Worm (Caenorhabditis elegans) whole organism, late embryonic: Measurements from ENCODE around the gene ipla-5.
A peak's percentile ranks its signal among the peaks of the same experiment; 100 is the strongest.

Source experiments
- F13H6.1 ChIP-seq: sonication (generic microtip); optimal IDR thresholded peaks from 2 replicates; lab custom pipeline; 2016; ENCODE audit warnings: missing genetic modification characterization, missing compliant biosample characterization
- K02D7.2 ChIP-seq: sonication (generic microtip); optimal IDR thresholded peaks from 2 replicates; lab custom pipeline; 2017; ENCODE audit warnings: mild to moderate bottlenecking, missing genetic modification characterization, missing compliant biosample characterization
- Y22D7AL.16 ChIP-seq: sonication (generic microtip); optimal IDR thresholded peaks from 2 replicates; lab custom pipeline; 2016; ENCODE audit warnings: missing genetic modification characterization, missing compliant biosample characterization
- ceh-14 ChIP-seq: sonication (generic microtip); optimal IDR thresholded peaks from 2 replicates; lab custom pipeline; 2016; ENCODE audit warnings: missing genotype, missing genetic modification characterization, missing compliant biosample characterization
- ceh-18 ChIP-seq: sonication (generic microtip); optimal IDR thresholded peaks from 2 replicates; lab custom pipeline; 2016; ENCODE audit warnings: missing genetic modification characterization, missing compliant biosample characterization
- ceh-19 ChIP-seq: fragments of 200-800 bp; sonication (Bioruptor generic); optimal IDR thresholded peaks from 2 replicates; lab custom pipeline; 2018; ENCODE audit warnings: mild to moderate bottlenecking, missing genetic modification characterization, missing compliant biosample characterization
- ceh-24 ChIP-seq: sonication (generic microtip); optimal IDR thresholded peaks from 2 replicates; lab custom pipeline; 2016; ENCODE audit warnings: mild to moderate bottlenecking, missing genetic modification characterization, missing compliant biosample characterization
- ceh-30 ChIP-seq: fragments of 150-350 bp; optimal IDR thresholded peaks from 2 replicates; lab custom pipeline; 2014; ENCODE audit warnings: missing biosample characterization, missing genetic modification characterization
- ceh-34 ChIP-seq: sonication (generic microtip); optimal IDR thresholded peaks from 2 replicates; lab custom pipeline; 2016; ENCODE audit warnings: mild to moderate bottlenecking, missing genetic modification characterization, missing compliant biosample characterization
- ceh-48 ChIP-seq: sonication (generic microtip); optimal IDR thresholded peaks from 2 replicates; lab custom pipeline; 2016; ENCODE audit warnings: missing genetic modification characterization, inconsistent platforms, missing compliant biosample characterization
- dmd-4 ChIP-seq: sonication (generic microtip); optimal IDR thresholded peaks from 2 replicates; lab custom pipeline; 2016; ENCODE audit warnings: borderline replicate concordance, missing genetic modification characterization, missing compliant biosample characterization
- elt-2 ChIP-seq: sonication (generic microtip); optimal IDR thresholded peaks from 2 replicates; lab custom pipeline; 2016; ENCODE audit warnings: missing genetic modification reagents, missing genetic modification characterization, missing compliant biosample characterization
- elt-4 ChIP-seq: sonication (generic microtip); optimal IDR thresholded peaks from 2 replicates; lab custom pipeline; 2016; ENCODE audit warnings: missing genetic modification characterization, missing compliant biosample characterization
- ets-4 ChIP-seq: sonication (generic microtip); optimal IDR thresholded peaks from 2 replicates; lab custom pipeline; 2016; ENCODE audit warnings: missing genetic modification characterization, missing compliant biosample characterization
- fax-1 ChIP-seq: sonication (generic microtip); optimal IDR thresholded peaks from 2 replicates; lab custom pipeline; 2016; ENCODE audit warnings: missing genotype, missing genetic modification characterization, missing compliant biosample characterization
- fkh-10 ChIP-seq: fragments of 150-350 bp; optimal IDR thresholded peaks from 2 replicates; lab custom pipeline; 2014; ENCODE audit warnings: missing biosample characterization, missing genetic modification reagents, missing genetic modification characterization
- fkh-6 ChIP-seq: sonication (generic microtip); optimal IDR thresholded peaks from 2 replicates; lab custom pipeline; 2016; ENCODE audit warnings: missing genetic modification characterization, missing compliant biosample characterization
- gmeb-2 ChIP-seq: sonication (generic microtip); optimal IDR thresholded peaks from 2 replicates; lab custom pipeline; 2016; ENCODE audit warnings: missing genetic modification characterization, inconsistent platforms, missing compliant biosample characterization
- hlh-6 ChIP-seq: sonication (generic microtip); optimal IDR thresholded peaks from 2 replicates; lab custom pipeline; 2016; ENCODE audit warnings: missing genotype, missing genetic modification characterization, missing compliant biosample characterization
- hlh-8 ChIP-seq: sonication (generic microtip); optimal IDR thresholded peaks from 2 replicates; lab custom pipeline; 2016; ENCODE audit warnings: missing genotype, missing genetic modification characterization, missing compliant biosample characterization
- lim-6 ChIP-seq: sonication (generic microtip); optimal IDR thresholded peaks from 2 replicates; lab custom pipeline; 2016; ENCODE audit warnings: missing genetic modification characterization, missing compliant biosample characterization
- lin-11 ChIP-seq: fragments of 200-800 bp; sonication (Bioruptor generic); optimal IDR thresholded peaks from 2 replicates; lab custom pipeline; 2018; ENCODE audit warnings: mild to moderate bottlenecking, missing genetic modification characterization, missing compliant biosample characterization
- nhr-232 ChIP-seq: sonication (generic microtip); optimal IDR thresholded peaks from 2 replicates; lab custom pipeline; 2016; ENCODE audit warnings: missing genetic modification characterization, missing compliant biosample characterization
- npax-4 ChIP-seq: sonication (generic microtip); optimal IDR thresholded peaks from 2 replicates; lab custom pipeline; 2016; ENCODE audit warnings: missing genetic modification characterization, missing compliant biosample characterization
- pat-9 ChIP-seq: fragments of 200-800 bp; sonication (Bioruptor generic); optimal IDR thresholded peaks from 2 replicates; lab custom pipeline; 2018; ENCODE audit warnings: mild to moderate bottlenecking, missing genetic modification characterization, moderate library complexity, missing compliant biosample characterization
- pha-2 ChIP-seq: sonication (generic microtip); optimal IDR thresholded peaks from 2 replicates; lab custom pipeline; 2017; ENCODE audit warnings: mild to moderate bottlenecking, missing genetic modification characterization, missing compliant biosample characterization
- pqm-1 ChIP-seq: sonication (generic microtip); optimal IDR thresholded peaks from 2 replicates; lab custom pipeline; 2016; ENCODE audit warnings: missing genetic modification characterization, missing compliant biosample characterization
- ref-2 ChIP-seq: sonication (generic microtip); optimal IDR thresholded peaks from 2 replicates; lab custom pipeline; 2016; ENCODE audit warnings: missing genetic modification characterization, missing compliant biosample characterization
- sdc-2 ChIP-seq: sonication (generic microtip); optimal IDR thresholded peaks from 2 replicates; lab custom pipeline; 2016; ENCODE audit warnings: missing genotype, missing genetic modification characterization, missing compliant biosample characterization
- sox-4 ChIP-seq: sonication (generic microtip); optimal IDR thresholded peaks from 2 replicates; lab custom pipeline; 2017; ENCODE audit warnings: mild to moderate bottlenecking, missing genetic modification characterization, inconsistent platforms, missing compliant biosample characterization
- syd-9 ChIP-seq: sonication (generic microtip); optimal IDR thresholded peaks from 2 replicates; lab custom pipeline; 2016; ENCODE audit warnings: mild to moderate bottlenecking, missing genetic modification characterization, moderate library complexity, missing compliant biosample characterization
- tbx-2 ChIP-seq: sonication (generic microtip); optimal IDR thresholded peaks from 2 replicates; lab custom pipeline; 2016; ENCODE audit warnings: missing genetic modification characterization, missing compliant biosample characterization
- unc-3 ChIP-seq, 2 experiments: fragments of 200-800 bp in 1 of 2; sonication (Bioruptor generic) in 1 of 2; sonication (generic microtip) in 1 of 2; conservative IDR thresholded peaks in 1 of 2; optimal IDR thresholded peaks in 1 of 2; 2 replicates each; pipeline versions ENCODE4 v1.3.6 to Lab custom; 2016 to 2022; ENCODE audit warnings: missing compliant biosample characterization in 2 of 2, missing genetic modification characterization in 2 of 2, missing genetic modification reagents in 1 of 2
- unc-42 ChIP-seq: sonication (generic microtip); optimal IDR thresholded peaks from 2 replicates; lab custom pipeline; 2016; ENCODE audit warnings: missing genotype, missing genetic modification characterization, missing compliant biosample characterization
- zip-5 ChIP-seq: sonication (generic microtip); optimal IDR thresholded peaks from 2 replicates; lab custom pipeline; 2016; ENCODE audit warnings: missing genetic modification characterization, missing compliant biosample characterization

Gene ipla-5

DNA sequence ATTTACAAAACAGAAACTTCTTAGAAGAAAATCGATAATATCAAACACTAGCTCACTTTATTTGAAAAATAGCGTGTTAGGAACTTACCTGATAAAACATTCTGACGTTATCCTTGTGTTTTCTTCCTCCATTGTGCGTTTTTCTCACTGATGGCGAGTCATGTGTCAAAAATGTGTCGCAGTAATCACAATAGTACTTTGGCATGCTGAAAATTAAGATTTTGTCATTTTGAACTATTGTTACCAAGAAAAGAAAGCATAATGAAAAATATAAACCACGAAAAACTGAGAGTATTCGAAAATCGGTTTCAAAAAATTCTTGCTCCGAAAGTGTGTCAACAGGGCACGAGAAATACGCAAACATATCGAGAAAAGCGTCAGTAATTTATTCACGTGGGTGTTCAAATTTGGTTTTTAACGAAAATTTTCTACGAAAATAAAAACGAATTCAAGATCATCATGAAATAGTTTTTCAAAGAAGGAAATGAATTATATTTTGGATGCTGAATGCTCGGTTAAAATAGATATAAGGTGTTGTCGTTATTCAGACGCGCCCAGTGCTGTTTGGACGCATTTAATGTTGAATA lies 27.3 kb upstream of the ipla-5 start, which contains the start of gene snrp-3 (continued):
- peak; percentile 12 for TF ChIP-seq elt-2 (tag; lab: Kevin White, UChicago)
- no peak for TF ChIP-seq ceh-19 (GFP tag; lab: Kevin White, UChicago)
- no peak for TF ChIP-seq ceh-30 (tag; lab: Kevin White, UChicago)
- TF ChIP-seq lim-6 (tag; lab: Kevin White, UChicago): no peak
- TF ChIP-seq elt-4: no peak
- no peak for TF ChIP-seq pha-2
- TF ChIP-seq unc-42 (tag; lab: Kevin White, UChicago): peak; percentile 56
- TF ChIP-seq sdc-2 (tag; lab: Kevin White, UChicago): no peak
- TF ChIP-seq ceh-34 (tag; lab: Kevin White, UChicago): peak; percentile 9
- TF ChIP-seq ceh-18 (tag; lab: Kevin White, UChicago): peak; percentile 60
- TF ChIP-seq ceh-24 (tag; lab: Kevin White, UChicago): no peak
- no peak for TF ChIP-seq hlh-6
- TF ChIP-seq ceh-14 (tag; lab: Kevin White, UChicago): peak; percentile 12
- no peak for TF ChIP-seq lin-11 (tag; lab: Kevin White, UChicago)
- no peak for TF ChIP-seq fax-1 (tag; lab: Kevin White, UChicago)
- TF ChIP-seq tbx-2 (tag; lab: Kevin White, UChicago): peak; percentile 8
- no peak for TF ChIP-seq npax-4 (tag; lab: Kevin White, UChicago)
- TF ChIP-seq sox-4 (tag; lab: Kevin White, UChicago): no peak
- no peak for TF ChIP-seq K02D7.2
- TF ChIP-seq hlh-8 (tag; lab: Kevin White, UChicago): no peak

DNA sequence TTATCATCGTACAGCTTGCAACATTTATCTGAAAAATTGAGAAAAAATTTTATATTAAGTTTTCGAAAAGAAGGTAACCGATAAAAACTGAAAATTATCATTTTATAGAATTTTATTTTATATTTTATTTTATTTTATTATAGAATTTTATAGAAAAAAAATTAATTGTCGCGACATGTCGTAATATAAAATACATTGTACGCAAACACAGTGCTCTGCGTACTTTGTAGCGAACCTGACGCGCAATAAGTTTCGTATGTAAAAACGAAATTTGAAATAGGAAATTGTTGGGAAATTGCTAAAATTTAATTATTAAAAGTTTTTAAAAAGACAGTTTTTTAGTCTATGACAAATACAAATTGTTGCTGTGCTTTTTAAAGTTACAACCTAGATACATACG lies 23.6 kb upstream of the ipla-5 start, which contains the start of the genes hst-1 and ints-6:
Gene hst-1, minus strand, starts transcription at position 28 of the 400 bp plus-strand sequence.
Gene ints-6, plus strand, starts transcription at position 260 of the 400 bp plus-strand sequence.
- no peak for TF ChIP-seq ceh-48 (tag; lab: Kevin White, UChicago)
- TF ChIP-seq lim-6 (tag; lab: Kevin White, UChicago): no peak

DNA sequence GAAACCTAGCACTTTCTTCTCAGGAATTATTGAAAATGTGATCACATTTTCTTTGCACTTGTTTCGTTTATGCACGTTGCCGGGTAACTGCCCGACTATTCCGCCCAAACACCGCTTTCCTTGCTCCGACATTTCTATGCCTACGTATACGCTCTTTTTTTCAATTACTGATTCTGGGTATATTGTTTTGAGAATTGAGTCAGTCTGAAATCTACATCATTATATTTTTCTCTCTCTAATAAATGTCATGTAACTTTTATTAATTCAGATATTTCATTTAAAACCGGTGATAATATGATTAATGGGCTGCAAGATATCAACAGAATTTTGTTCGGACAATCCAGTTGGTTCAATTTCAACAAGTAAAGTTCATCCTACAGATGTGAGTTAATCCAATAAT lies 17.6 kb upstream of the ipla-5 start, which contains the start of gene ttll-11:
Gene ttll-11, plus strand, starts transcription at position 301 of the 400 bp plus-strand sequence.
- TF ChIP-seq Y22D7AL.16 (tag; lab: Kevin White, UChicago) (no peak), syd-9 (no peak), dmd-4 (no peak), hlh-8 (tag; lab: Kevin White, UChicago) (no peak), gmeb-2 (tag; lab: Kevin White, UChicago) (no peak), pqm-1 (tag; lab: Kevin White, UChicago) (no peak), fkh-10 (GFP tag; lab: Kevin White, UChicago) (no peak), sox-4 (tag; lab: Kevin White, UChicago) (no peak), ceh-14 (tag; lab: Kevin White, UChicago) (no peak)

DNA sequence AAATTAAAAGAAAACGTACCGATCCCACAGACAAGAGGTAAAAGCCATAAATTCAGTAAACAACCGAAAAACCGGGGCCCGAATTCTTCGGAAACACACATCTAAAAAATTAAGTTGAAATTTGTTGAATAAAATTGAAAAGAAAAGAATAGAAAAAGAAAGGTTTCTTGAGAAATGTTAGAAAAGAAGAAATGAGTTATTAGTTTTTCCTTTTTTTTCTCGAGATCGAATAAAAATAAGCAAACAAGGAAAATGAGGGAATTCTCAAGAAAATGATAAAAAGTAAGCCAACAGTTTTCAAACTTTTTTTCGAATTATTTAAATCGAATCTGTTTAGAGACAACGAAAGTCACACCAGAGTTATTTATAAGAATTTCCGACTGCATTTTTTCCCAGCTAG lies 9.5 kb upstream of the ipla-5 start, which contains the start of gene H23L24.4:
Gene H23L24.4, minus strand, starts transcription at position 101 of the 400 bp plus-strand sequence.
- TF ChIP-seq hlh-8 (tag; lab: Kevin White, UChicago): no peak
- no peak for TF ChIP-seq ceh-24 (tag; lab: Kevin White, UChicago)
- no peak for TF ChIP-seq ets-4
- no peak for TF ChIP-seq unc-3 (GFP tag; conservative IDR thresholded peaks at IDR 0.05; lab: Robert Waterston, UW)
- no peak for TF ChIP-seq unc-3 (tag; optimal IDR thresholded peaks at IDR 0.05; lab: Kevin White, UChicago)
- no peak for TF ChIP-seq pha-2
- TF ChIP-seq ceh-19 (GFP tag; lab: Kevin White, UChicago): no peak
- no peak for TF ChIP-seq pat-9 (tag; lab: Kevin White, UChicago)
- no peak for TF ChIP-seq F13H6.1 (tag; lab: Kevin White, UChicago)
- TF ChIP-seq fkh-6 (tag; lab: Kevin White, UChicago): no peak
- TF ChIP-seq zip-5: no peak
- no peak for TF ChIP-seq nhr-232 (tag; lab: Kevin White, UChicago)
- TF ChIP-seq elt-2 (tag; lab: Kevin White, UChicago): no peak
- no peak for TF ChIP-seq dmd-4
- no peak for TF ChIP-seq ref-2
